Worm (Caenorhabditis elegans): ENCODE data around the gene C54E10.6.
"Not testable (repeated sequence)": the region's sequence is repeated elsewhere in the genome, so short reads cannot be mapped to it uniquely, and the experiment has no call there.

DNA sequence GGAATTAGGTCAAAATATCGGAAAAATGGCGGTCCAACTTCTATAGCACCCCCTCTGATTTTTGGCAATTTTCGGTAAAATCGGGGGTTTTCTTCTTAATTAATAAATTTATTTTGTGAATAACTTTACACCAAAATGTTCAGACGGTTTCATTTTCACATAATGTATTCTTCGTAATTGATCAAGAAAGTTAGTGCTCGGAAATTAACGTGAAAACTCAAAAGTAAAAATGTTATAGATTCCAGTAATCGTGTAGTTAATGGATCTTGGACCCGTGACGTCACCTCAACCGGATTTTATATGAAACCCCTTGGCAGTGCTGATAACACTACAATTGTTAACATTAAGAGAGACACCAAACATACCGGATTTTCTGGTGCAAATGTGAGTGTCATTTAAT lies 46.5 kb downstream of the C54E10.6 start, which contains the start of gene F11D11.22:
- not testable (repeated sequence) for TF ChIP-seq tab-1 (GFP tag; IDR thresholded peaks at IDR 0.05); ref-1 (GFP tag; conservative IDR thresholded peaks at IDR 0.05); med-1 (GFP tag; optimal IDR thresholded peaks at IDR 0.05; ENCODE audit: insufficient read depth)

All from whole organism, midembryonic.